Fruit fly (Drosophila melanogaster) whole organism, embryonic: ENCODE measurements around the gene ND-18.

Experiments
- Atf-2 ChIP-seq: fragments of 200-800 bp; sonication (Bioruptor generic); optimal IDR thresholded peaks from 2 replicates; lab custom pipeline; 2016; ENCODE audit warnings: missing biosample characterization, missing genetic modification characterization
- B-H1 ChIP-seq: fragments of 200-800 bp; sonication (Bioruptor generic); IDR thresholded peaks from 3 replicates; pipeline ENCODE4 v1.3.6; 2022; ENCODE audit warnings: missing biosample characterization, missing genetic modification characterization
- CG12659 ChIP-seq: fragments of 200-800 bp; sonication (Bioruptor generic); optimal IDR thresholded peaks from 3 replicates; lab custom pipeline; 2017; ENCODE audit warnings: mild to moderate bottlenecking, missing biosample characterization, missing genetic modification reagents, missing genetic modification characterization
- CG8281 ChIP-seq: fragments of 200-800 bp; sonication (Bioruptor generic); optimal IDR thresholded peaks from 2 replicates; lab custom pipeline; 2018; ENCODE audit warnings: missing biosample characterization, mild to moderate bottlenecking, missing genetic modification characterization, moderate library complexity
- CG8478 ChIP-seq: fragments of >200 bp; optimal IDR thresholded peaks from 2 replicates; lab custom pipeline; 2018
- ERR ChIP-seq: fragments of 200-800 bp; sonication (Bioruptor generic); optimal IDR thresholded peaks from 2 replicates; lab custom pipeline; 2016; ENCODE audit warnings: missing biosample characterization, missing genetic modification characterization
- MESR4 ChIP-seq: fragments of 200-800 bp; sonication (Bioruptor generic); optimal IDR thresholded peaks from 2 replicates; lab custom pipeline; 2018; ENCODE audit warnings: missing biosample characterization, mild to moderate bottlenecking, missing genetic modification characterization, moderate library complexity
- bowl ChIP-seq: fragments of 200-800 bp; sonication (Bioruptor generic); IDR thresholded peaks from 2 replicates; pipeline ENCODE4 v1.3.6; 2022; ENCODE audit warnings: missing biosample characterization, missing genetic modification characterization
- ranshi ChIP-seq: fragments of 200-800 bp; sonication (Bioruptor generic); IDR thresholded peaks from 2 replicates; pipeline ENCODE4 v1.3.6; 2022; ENCODE audit warnings: missing biosample characterization, missing genetic modification characterization

- TF ChIP-seq bowl (GFP tag; lab: Robert Waterston, UW) (no peak), CG8478 (lab: Kevin White, UChicago) (no peak), CG8281 (tag; lab: Kevin White, UChicago) (no peak), CG12659 (GFP tag; lab: Kevin White, UChicago) (no peak), ERR (GFP tag; lab: Kevin White, UChicago) (no peak), B-H1 (no peak), MESR4 (GFP tag; lab: Kevin White, UChicago) (no peak), Atf-2 (GFP tag; lab: Kevin White, UChicago) (no peak), ranshi (GFP tag; lab: Robert Waterston, UW) (no peak)
Observed at dm6 chrX:19485057-19485456, 7.2 kb upstream of the ND-18 start.
